Worm (Caenorhabditis elegans) whole organism, L2 larva: ENCODE data around the gene ikke-1.

ENCODE experiments used
- blmp-1 ChIP-seq: sonication (generic microtip); optimal IDR thresholded peaks from 2 replicates; lab custom pipeline; 2017; ENCODE audit warnings: missing genetic modification characterization, mild to moderate bottlenecking, missing compliant biosample characterization, antibody characterized with exemption, moderate library complexity; ENCODE audit not compliant: insufficient read depth
- dmd-4 ChIP-seq: sonication (generic microtip); optimal IDR thresholded peaks from 2 replicates; lab custom pipeline; 2017; ENCODE audit warnings: missing biosample characterization, missing genetic modification characterization
- fos-1 ChIP-seq: fragments of 150-350 bp; optimal IDR thresholded peaks from 2 replicates; lab custom pipeline; 2014; ENCODE audit warnings: missing biosample characterization, missing genetic modification characterization
- lsy-2 ChIP-seq, 2 experiments: fragments of 150-350 bp in 1 of 2; sonication (generic microtip) in 1 of 2; optimal IDR thresholded peaks; 2 replicates each; lab custom pipeline; 2014 to 2017; ENCODE audit warnings: missing biosample characterization in 2 of 2, missing genetic modification characterization in 2 of 2
- sma-3 ChIP-seq: sonication (generic microtip); optimal IDR thresholded peaks from 2 replicates; lab custom pipeline; 2016; ENCODE audit warnings: missing genetic modification reagents, missing genetic modification characterization, missing compliant biosample characterization
- snpc-4 ChIP-seq: fragments of 150-350 bp; optimal IDR thresholded peaks from 2 replicates; lab custom pipeline; 2014; ENCODE audit warnings: missing biosample characterization, missing genetic modification characterization

DNA sequence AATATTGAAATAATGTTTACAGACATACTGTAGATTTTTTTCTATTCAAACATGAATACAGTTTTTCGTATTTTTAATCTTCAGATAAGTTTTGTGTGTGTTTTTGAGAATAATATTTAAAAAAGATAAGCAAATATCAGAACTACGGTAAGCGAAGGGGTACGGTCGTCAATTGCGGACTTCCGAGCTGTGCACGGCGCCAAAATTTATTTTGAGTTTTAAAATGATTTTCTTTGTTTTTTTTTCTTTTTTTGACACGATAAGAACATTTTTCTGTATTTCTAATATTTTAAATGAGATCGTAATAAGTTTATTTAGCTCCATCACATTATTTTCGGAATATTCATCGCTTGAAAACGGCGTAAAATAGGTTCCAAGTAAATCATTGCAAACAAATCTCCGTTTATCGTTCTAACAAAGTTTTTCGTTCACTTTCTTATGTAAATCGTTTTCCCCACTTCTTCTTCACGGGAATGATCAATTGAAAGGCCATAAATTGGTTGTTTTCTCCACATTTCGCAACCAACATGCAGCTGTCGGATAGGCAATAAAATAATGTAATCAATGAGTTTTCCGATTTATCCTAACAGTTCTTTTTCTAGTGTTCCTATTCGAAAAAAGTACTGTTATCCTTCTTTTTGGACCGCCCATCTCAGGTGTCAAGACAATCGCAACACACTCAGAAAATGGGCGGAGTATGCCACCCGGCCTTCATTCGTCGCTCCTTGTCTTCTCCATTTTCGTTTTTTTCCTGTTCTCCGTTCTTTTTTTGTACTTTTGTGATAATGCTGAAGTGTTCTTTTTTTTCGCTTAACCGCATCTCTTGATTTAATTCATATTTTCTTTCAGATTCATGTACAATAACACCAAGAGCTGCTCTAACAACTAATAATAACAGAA lies 41.1 kb upstream of the ikke-1 start, which contains the start of gene glp-1:
- TF ChIP-seq dmd-4 (tag; lab: Kevin White, UChicago) (no peak), blmp-1 (no peak), snpc-4 (tag; lab: Kevin White, UChicago) (no peak), sma-3 (GFP tag; lab: Kevin White, UChicago) (no peak), lsy-2 (tag; optimal IDR thresholded peaks at IDR 0.05; lab: Kevin White, UChicago) (no peak), fos-1 (tag; lab: Kevin White, UChicago) (no peak)
